Worm (Caenorhabditis elegans): ENCODE data around the gene C06H5.6.

DNA sequence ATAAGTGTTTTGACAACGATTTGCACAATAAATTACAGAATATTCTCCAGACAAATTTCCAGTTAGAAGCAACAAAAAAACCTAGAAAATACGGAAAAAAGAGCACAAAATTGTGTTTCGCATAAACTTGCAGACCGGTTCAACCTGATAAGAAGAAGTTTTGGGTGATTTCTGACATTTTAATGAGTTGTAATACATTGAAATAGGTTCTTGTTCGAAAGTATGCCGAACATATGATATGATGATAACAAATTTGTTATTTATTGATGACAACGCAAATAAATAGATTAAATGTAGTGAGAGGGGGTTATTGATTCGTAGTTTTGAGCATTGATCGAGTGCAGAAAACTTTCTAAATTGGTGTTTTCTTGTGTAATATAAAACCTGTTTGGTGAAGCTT lies 2.5 kb upstream of the C06H5.6 start:
- TF ChIP-seq ama-1 (optimal IDR thresholded peaks at IDR 0.05) (no peak), tra-4 (tag; optimal IDR thresholded peaks at IDR 0.05) (no peak), pes-1 (GFP tag; IDR thresholded peaks at IDR 0.05) (no peak), hnd-1 (tag; optimal IDR thresholded peaks at IDR 0.05) (no peak), hmbx-1 (tag; optimal IDR thresholded peaks at IDR 0.05) (no peak), tbx-37 (GFP tag; conservative IDR thresholded peaks at IDR 0.05) (no peak), flt-1 (GFP tag; IDR thresholded peaks at IDR 0.05) (no peak), B0310.2 (tag; optimal IDR thresholded peaks at IDR 0.05) (no peak)
